Worm (Caenorhabditis elegans) whole organism, midembryonic: Measurements from ENCODE around the gene uggt-1.

Source experiments
- T22C8.4 ChIP-seq: fragments of 200-800 bp; sonication (Bioruptor generic); IDR thresholded peaks from 2 replicates; pipeline ENCODE4 v1.3.6; 2022; ENCODE audit warnings: missing genetic modification characterization, missing compliant biosample characterization
- cog-1 ChIP-seq: sonication (generic microtip); optimal IDR thresholded peaks from 2 replicates; lab custom pipeline; 2016; ENCODE audit warnings: missing genetic modification characterization, missing compliant biosample characterization
- flt-1 ChIP-seq: fragments of 200-800 bp; sonication (Bioruptor generic); IDR thresholded peaks from 2 replicates; pipeline ENCODE4 v1.3.6; 2022; ENCODE audit warnings: missing genetic modification characterization, missing compliant biosample characterization
- klf-2 ChIP-seq: fragments of 200-800 bp; sonication (Bioruptor generic); conservative IDR thresholded peaks from 2 replicates; pipeline ENCODE4 v1.3.6; 2022; ENCODE audit warnings: missing genetic modification reagents, missing genetic modification characterization, missing compliant biosample characterization
- med-1 ChIP-seq: sonication (generic microtip); optimal IDR thresholded peaks from 2 replicates; lab custom pipeline; 2017; ENCODE audit warnings: missing genetic modification characterization, mild to moderate bottlenecking, missing compliant biosample characterization, antibody characterized with exemption, missing genetic modification reagents; ENCODE audit not compliant: insufficient read depth
- ref-1 ChIP-seq: fragments of 200-800 bp; sonication (Bioruptor generic); conservative IDR thresholded peaks from 2 replicates; pipeline ENCODE4 v1.3.6; 2022; ENCODE audit warnings: missing genetic modification reagents, missing genetic modification characterization, missing compliant biosample characterization
- tab-1 ChIP-seq: fragments of 200-800 bp; sonication (Bioruptor generic); IDR thresholded peaks from 2 replicates; pipeline ENCODE4 v1.3.6; 2022; ENCODE audit warnings: missing genetic modification characterization, missing compliant biosample characterization
- ztf-23 ChIP-seq: fragments of 200-800 bp; sonication (Bioruptor generic); IDR thresholded peaks from 2 replicates; pipeline ENCODE4 v1.3.6; 2022; ENCODE audit warnings: missing genetic modification reagents, missing genetic modification characterization, missing compliant biosample characterization
- ztf-29 ChIP-seq: fragments of 200-800 bp; sonication (Bioruptor generic); IDR thresholded peaks from 2 replicates; pipeline ENCODE4 v1.3.6; 2022; ENCODE audit warnings: missing genetic modification reagents, missing genetic modification characterization, missing compliant biosample characterization

uggt-1 gene

ce11 chrX:7534454-7534853 lies 33.7 kb upstream of the uggt-1 start:
- no peak for TF ChIP-seq med-1 (GFP tag; lab: Kevin White, UChicago)
- no peak for TF ChIP-seq tab-1 (GFP tag; lab: Robert Waterston, UW)
- TF ChIP-seq flt-1 (GFP tag; lab: Robert Waterston, UW), result no peak

- no peak for TF ChIP-seq med-1 (GFP tag; lab: Kevin White, UChicago)
- no peak for TF ChIP-seq flt-1 (GFP tag; lab: Robert Waterston, UW)
- no peak for TF ChIP-seq klf-2 (GFP tag; lab: Robert Waterston, UW)
- no peak for TF ChIP-seq T22C8.4 (GFP tag; lab: Robert Waterston, UW)
- TF ChIP-seq ztf-29 (GFP tag; lab: Robert Waterston, UW), result no peak
- TF ChIP-seq ref-1 (GFP tag; lab: Robert Waterston, UW), result no peak
- TF ChIP-seq tab-1 (GFP tag; lab: Robert Waterston, UW), result no peak
- no peak for TF ChIP-seq cog-1 (tag; lab: Kevin White, UChicago)
- TF ChIP-seq ztf-23 (GFP tag; lab: Robert Waterston, UW), result no peak
Measured at ce11 chrX:7532632-7533031, 31.9 kb upstream of the uggt-1 start, which contains the start of gene ceh-14. Gene ceh-14 (minus strand): TSS chrX:7532732.

- TF ChIP-seq med-1 (GFP tag; lab: Kevin White, UChicago) (no peak), cog-1 (tag; lab: Kevin White, UChicago) (no peak), ref-1 (GFP tag; lab: Robert Waterston, UW) (no peak), flt-1 (GFP tag; lab: Robert Waterston, UW) (no peak), T22C8.4 (GFP tag; lab: Robert Waterston, UW) (no peak), ztf-29 (GFP tag; lab: Robert Waterston, UW) (no peak)
Measured at ce11 chrX:7525271-7525670, 24.5 kb upstream of the uggt-1 start, which contains the start of gene F46C8.3. Gene F46C8.3 (plus strand): TSS chrX:7525571.

- TF ChIP-seq tab-1 (GFP tag; lab: Robert Waterston, UW) (no peak), cog-1 (tag; lab: Kevin White, UChicago) (no peak), T22C8.4 (GFP tag; lab: Robert Waterston, UW) (no peak), klf-2 (GFP tag; lab: Robert Waterston, UW) (no peak), ztf-29 (GFP tag; lab: Robert Waterston, UW) (no peak), med-1 (GFP tag; lab: Kevin White, UChicago) (no peak), flt-1 (GFP tag; lab: Robert Waterston, UW) (no peak), ztf-23 (GFP tag; lab: Robert Waterston, UW) (no peak)
Measured at ce11 chrX:7523799-7524198, 23.0 kb upstream of the uggt-1 start.

- TF ChIP-seq klf-2 (GFP tag; lab: Robert Waterston, UW), result no peak
- no peak for TF ChIP-seq flt-1 (GFP tag; lab: Robert Waterston, UW)
- no peak for TF ChIP-seq tab-1 (GFP tag; lab: Robert Waterston, UW)
- no peak for TF ChIP-seq med-1 (GFP tag; lab: Kevin White, UChicago)
Measured at ce11 chrX:7522595-7522994, 21.8 kb upstream of the uggt-1 start.

ce11 chrX:7519569-7519968 lies 18.8 kb upstream of the uggt-1 start, which contains the start of gene chts-1:
Gene chts-1 (minus strand): TSS chrX:7519669.
- no peak for TF ChIP-seq T22C8.4 (GFP tag; lab: Robert Waterston, UW)
- TF ChIP-seq ztf-23 (GFP tag; lab: Robert Waterston, UW), result no peak
- TF ChIP-seq klf-2 (GFP tag; lab: Robert Waterston, UW), result no peak
- TF ChIP-seq ref-1 (GFP tag; lab: Robert Waterston, UW), result no peak
- TF ChIP-seq med-1 (GFP tag; lab: Kevin White, UChicago), result no peak
- TF ChIP-seq cog-1 (tag; lab: Kevin White, UChicago), result no peak
- TF ChIP-seq tab-1 (GFP tag; lab: Robert Waterston, UW), result no peak
- no peak for TF ChIP-seq flt-1 (GFP tag; lab: Robert Waterston, UW)
- TF ChIP-seq ztf-29 (GFP tag; lab: Robert Waterston, UW), result no peak

ce11 chrX:7512714-7513113 lies 11.9 kb upstream of the uggt-1 start:
- TF ChIP-seq ref-1 (GFP tag; lab: Robert Waterston, UW), result no peak
- no peak for TF ChIP-seq med-1 (GFP tag; lab: Kevin White, UChicago)
- TF ChIP-seq ztf-29 (GFP tag; lab: Robert Waterston, UW), result no peak
- TF ChIP-seq flt-1 (GFP tag; lab: Robert Waterston, UW), result no peak
- TF ChIP-seq klf-2 (GFP tag; lab: Robert Waterston, UW), result no peak
- TF ChIP-seq tab-1 (GFP tag; lab: Robert Waterston, UW), result no peak
- no peak for TF ChIP-seq T22C8.4 (GFP tag; lab: Robert Waterston, UW)
- TF ChIP-seq ztf-23 (GFP tag; lab: Robert Waterston, UW), result no peak
- TF ChIP-seq cog-1 (tag; lab: Kevin White, UChicago), result no peak

ce11 chrX:7507141-7507540 lies 6.4 kb upstream of the uggt-1 start:
- TF ChIP-seq cog-1 (tag; lab: Kevin White, UChicago), result no peak
- no peak; the same call in none of the 2 replicates for TF ChIP-seq flt-1 (GFP tag; lab: Robert Waterston, UW)
- no peak for TF ChIP-seq klf-2 (GFP tag; lab: Robert Waterston, UW)
- no peak for TF ChIP-seq ztf-29 (GFP tag; lab: Robert Waterston, UW)
- TF ChIP-seq ref-1 (GFP tag; lab: Robert Waterston, UW), result no peak
- TF ChIP-seq ztf-23 (GFP tag; lab: Robert Waterston, UW), result no peak
- no peak for TF ChIP-seq tab-1 (GFP tag; lab: Robert Waterston, UW)
- no peak for TF ChIP-seq T22C8.4 (GFP tag; lab: Robert Waterston, UW)

- TF ChIP-seq med-1 (GFP tag; lab: Kevin White, UChicago) (no peak), ztf-23 (GFP tag; lab: Robert Waterston, UW) (no peak), flt-1 (GFP tag; lab: Robert Waterston, UW) (no peak), tab-1 (GFP tag; lab: Robert Waterston, UW) (no peak), ztf-29 (GFP tag; lab: Robert Waterston, UW) (no peak), cog-1 (tag; lab: Kevin White, UChicago) (no peak), T22C8.4 (GFP tag; lab: Robert Waterston, UW) (no peak), klf-2 (GFP tag; lab: Robert Waterston, UW) (no peak), ref-1 (GFP tag; lab: Robert Waterston, UW) (no peak)
Measured at ce11 chrX:7506533-7506932, 5.8 kb upstream of the uggt-1 start, which contains the start of gene lgc-11. Gene lgc-11 (minus strand): TSS chrX:7506633.
